Fruit fly (Drosophila melanogaster) whole organism, pupa: ENCODE measurements around the gene CG9951.

ENCODE experiments used
- D1 ChIP-seq: fragments of 200-800 bp; sonication (Bioruptor generic); optimal IDR thresholded peaks from 2 replicates; lab custom pipeline; 2018; ENCODE audit warnings: missing biosample characterization, mild to moderate bottlenecking, missing genetic modification characterization, moderate library complexity
- Pif1A ChIP-seq: fragments of 200-800 bp; sonication (Bioruptor generic); optimal IDR thresholded peaks from 3 replicates; lab custom pipeline; 2016; ENCODE audit warnings: missing biosample characterization, missing genetic modification characterization
- rn ChIP-seq: fragments of 200-800 bp; sonication (Bioruptor generic); IDR thresholded peaks from 2 replicates; pipeline ENCODE4 v1.3.6; 2022; ENCODE audit warnings: missing biosample characterization, missing genetic modification characterization

DNA sequence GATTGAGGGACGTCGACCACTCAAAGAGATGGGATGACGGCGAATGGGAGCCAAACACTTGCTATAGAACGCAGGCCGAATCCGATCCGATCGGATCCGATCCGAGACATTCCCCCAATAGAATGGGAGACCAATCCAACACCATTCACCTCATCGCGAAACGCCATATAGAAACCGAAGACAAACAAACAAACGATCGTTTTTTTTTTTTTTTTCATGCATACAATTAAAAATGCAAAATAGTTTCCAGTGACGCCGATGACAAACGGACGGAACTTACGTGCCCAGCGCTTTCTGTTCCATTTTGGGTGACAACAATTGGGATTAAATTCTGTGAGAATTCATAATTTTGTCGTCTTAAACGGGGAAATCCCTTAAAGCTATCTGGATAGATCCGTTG lies 49.0 kb upstream of the CG9951 start:
- TF ChIP-seq D1 (tag; lab: Kevin White, UChicago) (no peak), rn (GFP tag; lab: Robert Waterston, UW) (no peak), Pif1A (no peak)
